Worm (Caenorhabditis elegans) whole organism, L3 larva: ENCODE results near the gene cpr-8.

Source experiments
- R02D3.7 ChIP-seq: fragments of 150-350 bp; optimal IDR thresholded peaks from 2 replicates; lab custom pipeline; 2014; ENCODE audit warnings: missing biosample characterization, missing genetic modification characterization
- ZK546.5 ChIP-seq: sonication (generic microtip); optimal IDR thresholded peaks from 2 replicates; lab custom pipeline; 2017; ENCODE audit warnings: missing biosample characterization, missing genetic modification characterization
- aly-2 ChIP-seq: fragments of 150-350 bp; optimal IDR thresholded peaks from 2 replicates; lab custom pipeline; 2014; ENCODE audit warnings: missing biosample characterization, missing genetic modification characterization
- ceh-16 ChIP-seq: sonication (generic microtip); optimal IDR thresholded peaks from 2 replicates; lab custom pipeline; 2017; ENCODE audit warnings: missing biosample characterization, missing genetic modification characterization
- ceh-28 ChIP-seq: fragments of 150-350 bp; optimal IDR thresholded peaks from 2 replicates; lab custom pipeline; 2014; ENCODE audit warnings: missing biosample characterization, missing genetic modification reagents, missing genetic modification characterization
- ceh-82 ChIP-seq: fragments of 150-350 bp; optimal IDR thresholded peaks from 2 replicates; lab custom pipeline; 2014; ENCODE audit warnings: missing biosample characterization, missing genetic modification characterization
- ceh-9 ChIP-seq: sonication (generic microtip); optimal IDR thresholded peaks from 2 replicates; lab custom pipeline; 2018; ENCODE audit warnings: missing biosample characterization, missing genetic modification characterization
- egl-27 ChIP-seq: sonication (generic microtip); optimal IDR thresholded peaks from 4 replicates; lab custom pipeline; 2017; ENCODE audit warnings: missing biosample characterization, missing genetic modification reagents, missing genetic modification characterization
- elt-2 ChIP-seq: sonication (generic microtip); optimal IDR thresholded peaks from 2 replicates; lab custom pipeline; 2016; ENCODE audit warnings: missing genetic modification reagents, mild to moderate bottlenecking, missing genetic modification characterization, missing compliant biosample characterization
- elt-3 ChIP-seq, 3 experiments: fragments of 150-350 bp in 1 of 3; sonication (generic microtip) in 2 of 3; optimal IDR thresholded peaks; 2 replicates in 2 of 3; 4 replicates in 1 of 3; lab custom pipeline; 2014 to 2017; ENCODE audit warnings: missing biosample characterization in 3 of 3, missing genetic modification characterization in 3 of 3
- eor-1 ChIP-seq, 2 experiments: fragments of 150-350 bp; optimal IDR thresholded peaks; 2 replicates each; lab custom pipeline; 2014 to 2018; ENCODE audit warnings: missing biosample characterization in 2 of 2, missing genetic modification characterization in 2 of 2
- fkh-10 ChIP-seq: sonication (generic microtip); optimal IDR thresholded peaks from 2 replicates; lab custom pipeline; 2017; ENCODE audit warnings: missing biosample characterization, missing genetic modification reagents, missing genetic modification characterization
- fos-1 ChIP-seq: fragments of 150-350 bp; optimal IDR thresholded peaks from 2 replicates; lab custom pipeline; 2014; ENCODE audit warnings: missing biosample characterization, missing genetic modification characterization
- hmg-11 ChIP-seq: sonication (generic microtip); optimal IDR thresholded peaks from 2 replicates; lab custom pipeline; 2016; ENCODE audit warnings: missing genetic modification characterization, missing compliant biosample characterization
- jun-1 ChIP-seq: fragments of 150-350 bp; optimal IDR thresholded peaks from 2 replicates; lab custom pipeline; 2014; ENCODE audit warnings: missing biosample characterization, missing genetic modification reagents, missing genetic modification characterization
- lin-15B ChIP-seq: fragments of 150-350 bp; optimal IDR thresholded peaks from 2 replicates; lab custom pipeline; 2014; ENCODE audit warnings: missing biosample characterization, missing genetic modification characterization
- lsy-12 ChIP-seq: sonication (generic microtip); optimal IDR thresholded peaks from 2 replicates; lab custom pipeline; 2016; ENCODE audit warnings: mild to moderate bottlenecking, missing genetic modification characterization, missing compliant biosample characterization
- mdl-1 ChIP-seq: fragments of 150-350 bp; optimal IDR thresholded peaks from 2 replicates; lab custom pipeline; 2014; ENCODE audit warnings: missing biosample characterization, missing genetic modification characterization
- mml-1 ChIP-seq: fragments of 150-350 bp; sonication (generic microtip); optimal IDR thresholded peaks from 3 replicates; lab custom pipeline; 2014; ENCODE audit warnings: missing biosample characterization, missing genetic modification characterization
- nhr-11 ChIP-seq: fragments of 150-350 bp; optimal IDR thresholded peaks from 2 replicates; lab custom pipeline; 2014; ENCODE audit warnings: missing biosample characterization, missing genetic modification characterization
- nhr-23 ChIP-seq: fragments of 150-350 bp; optimal IDR thresholded peaks from 2 replicates; lab custom pipeline; 2014; ENCODE audit warnings: missing biosample characterization, missing genetic modification reagents, missing genetic modification characterization
- nhr-25 ChIP-seq: sonication (generic microtip); optimal IDR thresholded peaks from 2 replicates; lab custom pipeline; 2017; ENCODE audit warnings: missing biosample characterization, missing genetic modification characterization
- nhr-43 ChIP-seq: sonication (generic microtip); optimal IDR thresholded peaks from 2 replicates; lab custom pipeline; 2016; ENCODE audit warnings: mild to moderate bottlenecking, missing genetic modification characterization, missing compliant biosample characterization; ENCODE audit not compliant: poor library complexity, severe bottlenecking
- nhr-67 ChIP-seq: fragments of 150-350 bp; optimal IDR thresholded peaks from 2 replicates; lab custom pipeline; 2014; ENCODE audit warnings: missing biosample characterization, missing genetic modification characterization
- nhr-76 ChIP-seq: fragments of 150-350 bp; sonication (generic microtip); optimal IDR thresholded peaks from 5 replicates; lab custom pipeline; 2014; ENCODE audit warnings: missing biosample characterization, missing genetic modification characterization
- nhr-77 ChIP-seq: fragments of 150-350 bp; optimal IDR thresholded peaks from 2 replicates; lab custom pipeline; 2014; ENCODE audit warnings: missing biosample characterization, missing genetic modification characterization
- pha-4 ChIP-seq: fragments of 150-350 bp; optimal IDR thresholded peaks from 2 replicates; lab custom pipeline; 2014; ENCODE audit warnings: missing biosample characterization, missing genetic modification reagents, missing genetic modification characterization
- pqm-1 ChIP-seq: fragments of 150-350 bp; optimal IDR thresholded peaks from 2 replicates; lab custom pipeline; 2017; ENCODE audit warnings: missing biosample characterization, missing genetic modification characterization, inconsistent platforms
- sea-2 ChIP-seq: fragments of 150-350 bp; sonication (generic microtip); optimal IDR thresholded peaks from 4 replicates; lab custom pipeline; 2014; ENCODE audit warnings: missing biosample characterization, missing genetic modification reagents, missing genetic modification characterization
- snpc-4 ChIP-seq: fragments of 150-350 bp; optimal IDR thresholded peaks from 2 replicates; lab custom pipeline; 2014; ENCODE audit warnings: missing biosample characterization, missing genetic modification characterization
- unc-62 ChIP-seq: fragments of 150-350 bp; sonication (generic microtip); optimal IDR thresholded peaks from 4 replicates; lab custom pipeline; 2014; ENCODE audit warnings: missing biosample characterization, missing genetic modification reagents, missing genetic modification characterization
- zag-1 ChIP-seq: fragments of 150-350 bp; optimal IDR thresholded peaks from 2 replicates; lab custom pipeline; 2014; ENCODE audit warnings: missing biosample characterization, missing genetic modification characterization
- ztf-11 ChIP-seq: fragments of 150-350 bp; optimal IDR thresholded peaks from 2 replicates; lab custom pipeline; 2014; ENCODE audit warnings: missing biosample characterization, missing genetic modification characterization
- ztf-4 ChIP-seq: fragments of 150-350 bp; optimal IDR thresholded peaks from 2 replicates; lab custom pipeline; 2014; ENCODE audit warnings: missing biosample characterization, missing genetic modification characterization

cpr-8 gene

DNA sequence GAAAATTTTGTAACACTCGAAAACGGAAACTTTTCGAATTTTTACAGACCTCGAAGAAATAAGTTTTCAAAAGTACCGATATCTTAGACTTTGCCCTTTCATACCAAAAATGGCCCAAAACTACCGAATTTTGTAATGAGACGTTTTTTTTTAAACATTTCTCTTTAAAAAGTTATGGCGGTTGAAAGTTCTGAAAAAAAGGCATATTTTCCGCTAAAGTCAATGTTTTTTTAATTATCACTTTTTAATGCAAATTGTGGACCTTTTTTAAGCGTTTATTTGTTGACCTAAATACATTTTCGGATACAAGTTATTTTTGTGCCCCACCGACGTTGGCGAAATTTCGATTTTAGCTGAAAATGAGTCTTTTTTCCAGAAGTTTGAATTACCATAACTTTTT, 31.8 kb upstream of the cpr-8 start:
- TF ChIP-seq zag-1 (tag; lab: Kevin White, UChicago) = no peak
- TF ChIP-seq mml-1 (tag; lab: Kevin White, UChicago) = no peak
- TF ChIP-seq ceh-9 (tag; lab: Kevin White, UChicago) = no peak
- TF ChIP-seq egl-27 = no peak
- TF ChIP-seq ceh-82 (tag; lab: Kevin White, UChicago) = no peak
- no peak for TF ChIP-seq nhr-25 (tag; lab: Kevin White, UChicago)
- TF ChIP-seq mdl-1 (tag; lab: Kevin White, UChicago) = no peak
- TF ChIP-seq aly-2 (tag; lab: Kevin White, UChicago) = no peak
- TF ChIP-seq snpc-4 (tag; lab: Kevin White, UChicago) = no peak
- no peak for TF ChIP-seq nhr-11 (tag; lab: Kevin White, UChicago)
- no peak for TF ChIP-seq ztf-4
- no peak for TF ChIP-seq R02D3.7 (tag; lab: Kevin White, UChicago)
- no peak for TF ChIP-seq hmg-11
- no peak for TF ChIP-seq fos-1 (tag; lab: Kevin White, UChicago)
- no peak for TF ChIP-seq lsy-12 (tag; lab: Kevin White, UChicago)
- TF ChIP-seq ZK546.5 (tag; lab: Kevin White, UChicago) = no peak
- no peak for TF ChIP-seq pha-4 (tag; lab: Kevin White, UChicago)
- no peak for TF ChIP-seq lin-15B (tag; lab: Kevin White, UChicago)

DNA sequence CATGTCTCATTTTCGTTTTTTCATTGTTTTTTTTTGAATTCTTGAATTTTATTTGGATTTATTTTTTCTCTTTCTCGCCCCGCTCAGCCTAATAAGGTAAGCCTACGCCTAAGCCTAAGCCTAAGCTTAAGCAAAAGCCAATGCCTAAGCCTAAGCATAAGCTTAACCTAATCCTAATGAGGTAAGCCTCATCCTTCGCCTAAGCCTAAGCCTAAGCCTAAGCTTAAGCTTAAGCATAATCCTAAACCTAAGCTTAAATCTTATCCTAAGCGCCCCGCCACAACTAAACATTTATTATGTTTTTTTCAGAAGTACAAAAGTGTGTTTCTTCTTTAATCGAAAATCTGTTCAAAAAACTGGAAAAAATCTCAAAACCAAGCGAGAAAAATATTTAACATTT, 22.2 kb upstream of the cpr-8 start:
- TF ChIP-seq fkh-10 (no peak), fos-1 (tag; lab: Kevin White, UChicago) (no peak), ceh-28 (no peak), sea-2 (no peak)

DNA sequence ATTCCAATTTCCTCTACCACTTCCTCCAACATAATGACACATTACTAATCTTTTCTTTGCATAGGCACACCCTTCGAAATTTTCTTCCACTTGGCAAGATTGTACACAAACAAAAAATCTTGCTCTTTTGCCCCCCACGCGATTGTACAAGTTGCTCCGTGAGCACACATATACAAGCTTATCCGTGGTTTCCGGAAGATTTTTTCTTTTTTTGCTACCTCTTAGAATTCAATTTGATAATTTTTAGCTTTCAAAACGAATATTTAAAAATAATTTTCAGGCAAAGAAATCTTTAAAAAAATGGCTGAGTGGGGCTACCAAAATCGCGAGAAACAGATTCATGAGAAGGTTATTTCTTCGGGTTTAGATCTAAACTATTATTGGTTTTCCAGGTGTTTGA, 21.7 kb upstream of the cpr-8 start, which contains the start of gene Y50D4B.1:
TSS of gene Y50D4B.1 (plus strand) at position 301 of the 400 bp plus-strand sequence.
- TF ChIP-seq nhr-23 (tag; lab: Kevin White, UChicago) = no peak
- TF ChIP-seq mdl-1 (tag; lab: Kevin White, UChicago) = no peak
- no peak for TF ChIP-seq ztf-4
- TF ChIP-seq elt-3 (tag; optimal IDR thresholded peaks at IDR 0.05; lab: Kevin White, UChicago) = no peak
- no peak for TF ChIP-seq nhr-43 (tag; lab: Kevin White, UChicago)
- TF ChIP-seq eor-1 (tag; optimal IDR thresholded peaks at IDR 0.05; lab: Kevin White, UChicago) = no peak
- no peak for TF ChIP-seq nhr-67 (tag; lab: Kevin White, UChicago)
- no peak for TF ChIP-seq nhr-77 (tag; lab: Kevin White, UChicago)

DNA sequence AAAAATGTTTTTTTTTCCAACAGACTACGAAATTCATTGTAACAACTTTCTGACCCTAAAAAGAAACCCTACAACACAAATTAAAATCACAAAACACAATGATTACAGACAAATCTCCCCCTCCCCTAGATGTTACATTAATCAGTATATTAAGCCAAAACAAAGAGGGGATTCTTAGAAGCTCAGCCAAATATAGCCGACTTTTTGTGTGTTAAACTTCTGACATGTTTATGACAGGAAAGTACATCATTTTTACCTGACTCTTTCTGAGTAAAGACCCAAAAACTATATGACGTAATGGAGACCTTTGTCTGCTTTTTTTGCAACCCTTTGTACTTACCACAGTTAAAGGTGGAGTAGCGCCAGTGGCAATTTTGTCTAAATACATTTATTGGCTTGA, 14.3 kb upstream of the cpr-8 start:
- no peak for TF ChIP-seq nhr-67 (tag; lab: Kevin White, UChicago)
- no peak for TF ChIP-seq hmg-11
- no peak for TF ChIP-seq lsy-12 (tag; lab: Kevin White, UChicago)
- no peak for TF ChIP-seq ceh-16 (tag; lab: Kevin White, UChicago)
- TF ChIP-seq aly-2 (tag; lab: Kevin White, UChicago) = no peak
- TF ChIP-seq pqm-1 (tag; lab: Kevin White, UChicago) = no peak
- no peak for TF ChIP-seq nhr-23 (tag; lab: Kevin White, UChicago)
- TF ChIP-seq ztf-11 (tag; lab: Kevin White, UChicago) = no peak
- TF ChIP-seq eor-1 (tag; optimal IDR thresholded peaks at IDR 0.05; lab: Kevin White, UChicago) = no peak
- TF ChIP-seq ceh-9 (tag; lab: Kevin White, UChicago) = no peak
- no peak for TF ChIP-seq sea-2
- no peak for TF ChIP-seq unc-62 (GFP tag; lab: Kevin White, UChicago)
- no peak for TF ChIP-seq nhr-77 (tag; lab: Kevin White, UChicago)
- TF ChIP-seq ZK546.5 (tag; lab: Kevin White, UChicago) = no peak
- TF ChIP-seq elt-2 = no peak
- no peak for TF ChIP-seq ceh-82 (tag; lab: Kevin White, UChicago)
- TF ChIP-seq nhr-76 (tag; lab: Kevin White, UChicago) = no peak
- no peak for TF ChIP-seq lin-15B (tag; lab: Kevin White, UChicago)
- TF ChIP-seq jun-1 (tag; lab: Kevin White, UChicago) = no peak
- no peak for TF ChIP-seq R02D3.7 (tag; lab: Kevin White, UChicago)
- TF ChIP-seq, all 47 proteins: peak for 0
